Fruit fly (Drosophila melanogaster) whole organism, prepupa: ENCODE results near the gene CG5715.
A peak's percentile ranks its signal among the peaks of the same experiment; 100 is the strongest.

Experiments used
- CG10631 ChIP-seq: fragments of 200-800 bp; sonication (Bioruptor generic); optimal IDR thresholded peaks from 2 replicates; lab custom pipeline; 2016; ENCODE audit warnings: missing biosample characterization, missing genetic modification characterization
- CG6792 ChIP-seq: fragments of 200-800 bp; sonication (Bioruptor generic); optimal IDR thresholded peaks from 3 replicates; lab custom pipeline; 2016; ENCODE audit warnings: missing biosample characterization, missing genetic modification characterization
- Hr39 ChIP-seq: fragments of 200-800 bp; sonication (Bioruptor generic); optimal IDR thresholded peaks from 2 replicates; lab custom pipeline; 2016; ENCODE audit warnings: missing biosample characterization, missing genetic modification characterization
- svp ChIP-seq: fragments of 200-800 bp; sonication (Bioruptor generic); peaks from one replicate; lab custom pipeline; 2016; ENCODE audit warnings: missing biosample characterization, missing genetic modification characterization

dm6 chr3R:24301520-24301919 is 7.3 kb upstream of the CG5715 start:
- TF ChIP-seq svp, result no peak
- peak; percentile 31 for TF ChIP-seq CG6792 (GFP tag; lab: Kevin White, UChicago)
- no peak for TF ChIP-seq Hr39 (GFP tag; lab: Kevin White, UChicago)
- peak; percentile 14 for TF ChIP-seq CG10631
